Worm (Caenorhabditis elegans) whole organism, L1 larva: ENCODE measurements around the gene aqp-4.
A peak's percentile ranks its signal among the peaks of the same experiment; 100 is the strongest.

ENCODE experiments used
- C04F5.9 ChIP-seq: sonication (generic microtip); optimal IDR thresholded peaks from 2 replicates; lab custom pipeline; 2016; ENCODE audit warnings: missing genetic modification characterization, missing compliant biosample characterization
- C16A3.4 ChIP-seq: fragments of 150-350 bp; optimal IDR thresholded peaks from 2 replicates; lab custom pipeline; 2014; ENCODE audit warnings: missing biosample characterization, missing genetic modification characterization
- aha-1 ChIP-seq: fragments of 150-350 bp; optimal IDR thresholded peaks from 2 replicates; lab custom pipeline; 2014; ENCODE audit warnings: missing biosample characterization, missing genetic modification characterization
- alr-1 ChIP-seq: fragments of 200-800 bp; sonication (Bioruptor generic); optimal IDR thresholded peaks from 2 replicates; lab custom pipeline; 2018; ENCODE audit warnings: borderline replicate concordance, mild to moderate bottlenecking, missing genetic modification characterization, missing compliant biosample characterization
- ama-1 ChIP-seq: fragments of 150-350 bp; optimal IDR thresholded peaks from 2 replicates; lab custom pipeline; 2014
- blmp-1 ChIP-seq: fragments of 150-350 bp; optimal IDR thresholded peaks from 2 replicates; lab custom pipeline; 2014; ENCODE audit warnings: missing biosample characterization, missing genetic modification characterization
- ceh-8 ChIP-seq: fragments of 200-800 bp; sonication (Bioruptor generic); optimal IDR thresholded peaks from 2 replicates; lab custom pipeline; 2018; ENCODE audit warnings: mild to moderate bottlenecking, missing genetic modification characterization, moderate library complexity, missing compliant biosample characterization
- ceh-88 ChIP-seq: fragments of 200-800 bp; sonication (Bioruptor generic); IDR thresholded peaks from 2 replicates; pipeline ENCODE4 v1.3.6; 2022; ENCODE audit warnings: missing genetic modification characterization, missing compliant biosample characterization
- dpl-1 ChIP-seq, 3 experiments: fragments of 150-350 bp in 2 of 3; sonication (generic microtip) in 1 of 3; optimal IDR thresholded peaks; 2 replicates each; lab custom pipeline; 2014 to 2017; ENCODE audit warnings: missing biosample characterization in 3 of 3, missing genetic modification characterization in 3 of 3, missing genetic modification reagents in 3 of 3
- dsc-1 ChIP-seq: sonication (generic microtip); optimal IDR thresholded peaks from 2 replicates; lab custom pipeline; 2016; ENCODE audit warnings: mild to moderate bottlenecking, missing genetic modification characterization, missing compliant biosample characterization
- efl-1 ChIP-seq, 4 experiments: fragments of 150-350 bp; optimal IDR thresholded peaks in 3 of 4; peaks in 1 of 4; 1 replicate in 1 of 4; 2 replicates in 3 of 4; lab custom pipeline; 2014; ENCODE audit warnings: missing biosample characterization in 2 of 4, missing genetic modification characterization in 2 of 4, missing genetic modification reagents in 2 of 4
- egl-13 ChIP-seq: sonication (generic microtip); optimal IDR thresholded peaks from 2 replicates; lab custom pipeline; 2016; ENCODE audit warnings: missing genotype, missing genetic modification reagents, missing genetic modification characterization, missing compliant biosample characterization
- elt-3 ChIP-seq, 6 experiments: fragments of 150-350 bp in 1 of 6; sonication (generic microtip); optimal IDR thresholded peaks; 2 replicates each; lab custom pipeline; 2017 to 2018; ENCODE audit warnings: missing biosample characterization in 6 of 6, missing genetic modification characterization in 6 of 6, inconsistent platforms in 1 of 6
- ets-5 ChIP-seq: fragments of 200-800 bp; sonication (Bioruptor generic); IDR thresholded peaks from 2 replicates; pipeline ENCODE4 v1.3.6; 2022; ENCODE audit warnings: missing genetic modification characterization, missing compliant biosample characterization
- grh-1 ChIP-seq: fragments of 200-800 bp; sonication (Bioruptor generic); IDR thresholded peaks from 2 replicates; pipeline ENCODE4 v1.3.6; 2022; ENCODE audit warnings: missing genetic modification reagents, missing genetic modification characterization, missing compliant biosample characterization
- irx-1 ChIP-seq: sonication (generic microtip); optimal IDR thresholded peaks from 2 replicates; lab custom pipeline; 2016; ENCODE audit warnings: missing genetic modification characterization, missing compliant biosample characterization
- isw-1 ChIP-seq: fragments of 200-800 bp; sonication (Bioruptor generic); IDR thresholded peaks from 2 replicates; pipeline ENCODE4 v1.3.6; 2022; ENCODE audit warnings: missing genetic modification characterization, missing compliant biosample characterization
- lin-14 ChIP-seq: fragments of 200-800 bp; sonication (Bioruptor generic); optimal IDR thresholded peaks from 2 replicates; lab custom pipeline; 2018; ENCODE audit warnings: mild to moderate bottlenecking, missing genetic modification characterization, moderate library complexity, missing compliant biosample characterization
- lin-15B ChIP-seq: fragments of 150-350 bp; sonication (generic microtip); optimal IDR thresholded peaks from 3 replicates; lab custom pipeline; 2014; ENCODE audit warnings: missing biosample characterization, missing genetic modification characterization
- lin-35 ChIP-seq, 2 experiments: fragments of 150-350 bp; optimal IDR thresholded peaks; 2 replicates each; lab custom pipeline; 2014; ENCODE audit warnings: missing biosample characterization in 2 of 2, missing genetic modification characterization in 2 of 2, missing genetic modification reagents in 2 of 2
- lin-39 ChIP-seq: fragments of 150-350 bp; optimal IDR thresholded peaks from 2 replicates; lab custom pipeline; 2014; ENCODE audit warnings: missing biosample characterization, missing genetic modification reagents, missing genetic modification characterization
- lsy-2 ChIP-seq, 2 experiments: fragments of 150-350 bp; optimal IDR thresholded peaks; 2 replicates each; lab custom pipeline; 2014; ENCODE audit warnings: missing biosample characterization in 2 of 2, missing genetic modification characterization in 2 of 2
- mdl-1 ChIP-seq, 2 experiments: fragments of 150-350 bp; optimal IDR thresholded peaks; 2 replicates each; lab custom pipeline; 2014 to 2017; ENCODE audit warnings: missing biosample characterization in 2 of 2, missing genetic modification characterization in 2 of 2, inconsistent platforms in 1 of 2
- mef-2 ChIP-seq: fragments of 150-350 bp; optimal IDR thresholded peaks from 2 replicates; lab custom pipeline; 2014; ENCODE audit warnings: missing biosample characterization, missing genetic modification characterization
- mep-1 ChIP-seq: fragments of 150-350 bp; optimal IDR thresholded peaks from 2 replicates; lab custom pipeline; 2014; ENCODE audit warnings: missing biosample characterization, missing genetic modification characterization
- nhr-11 ChIP-seq: fragments of 150-350 bp; optimal IDR thresholded peaks from 2 replicates; lab custom pipeline; 2014; ENCODE audit warnings: missing biosample characterization, missing genetic modification characterization
- nhr-20 ChIP-seq: sonication (generic microtip); optimal IDR thresholded peaks from 2 replicates; lab custom pipeline; 2016; ENCODE audit warnings: mild to moderate bottlenecking, missing genetic modification characterization, missing compliant biosample characterization
- nhr-47 ChIP-seq: sonication (generic microtip); optimal IDR thresholded peaks from 2 replicates; lab custom pipeline; 2016; ENCODE audit warnings: mild to moderate bottlenecking, missing genetic modification characterization, moderate library complexity, missing compliant biosample characterization
- nhr-71 ChIP-seq: sonication (generic microtip); optimal IDR thresholded peaks from 2 replicates; lab custom pipeline; 2016; ENCODE audit warnings: mild to moderate bottlenecking, missing genetic modification characterization, moderate library complexity, missing compliant biosample characterization
- nhr-76 ChIP-seq: sonication (generic microtip); optimal IDR thresholded peaks from 2 replicates; lab custom pipeline; 2017; ENCODE audit warnings: missing biosample characterization, missing genetic modification characterization
- nhr-85 ChIP-seq: sonication (generic microtip); peaks from one replicate; lab custom pipeline; 2016; ENCODE audit warnings: missing genetic modification characterization, inconsistent platforms, missing compliant biosample characterization
- nhr-90 ChIP-seq: sonication (generic microtip); optimal IDR thresholded peaks from 2 replicates; lab custom pipeline; 2016; ENCODE audit warnings: mild to moderate bottlenecking, missing genetic modification characterization, missing compliant biosample characterization; ENCODE audit not compliant: poor library complexity
- pax-3 ChIP-seq: fragments of 200-800 bp; sonication (Bioruptor generic); optimal IDR thresholded peaks from 2 replicates; lab custom pipeline; 2018; ENCODE audit warnings: mild to moderate bottlenecking, missing genetic modification characterization, moderate library complexity, missing compliant biosample characterization
- pqm-1 ChIP-seq: sonication (generic microtip); optimal IDR thresholded peaks from 3 replicates; lab custom pipeline; 2017; ENCODE audit warnings: missing biosample characterization, missing genetic modification characterization
- rnt-1 ChIP-seq: sonication (generic microtip); optimal IDR thresholded peaks from 2 replicates; lab custom pipeline; 2016; ENCODE audit warnings: mild to moderate bottlenecking, missing genetic modification characterization, moderate library complexity, missing compliant biosample characterization
- snu-23 ChIP-seq: sonication (generic microtip); optimal IDR thresholded peaks from 2 replicates; lab custom pipeline; 2016; ENCODE audit warnings: missing genetic modification characterization, missing compliant biosample characterization
- tbx-2 ChIP-seq: sonication (generic microtip); optimal IDR thresholded peaks from 2 replicates; lab custom pipeline; 2016; ENCODE audit warnings: missing genetic modification characterization, missing compliant biosample characterization
- tlp-1 ChIP-seq: fragments of 150-350 bp; optimal IDR thresholded peaks from 2 replicates; lab custom pipeline; 2014; ENCODE audit warnings: missing biosample characterization, missing genetic modification characterization
- unc-130 ChIP-seq: fragments of 150-350 bp; optimal IDR thresholded peaks from 2 replicates; lab custom pipeline; 2017; ENCODE audit warnings: missing biosample characterization, missing genetic modification characterization, inconsistent platforms
- unc-86 ChIP-seq: sonication (generic microtip); optimal IDR thresholded peaks from 2 replicates; lab custom pipeline; 2016; ENCODE audit warnings: missing genetic modification characterization, missing compliant biosample characterization
- vab-15 ChIP-seq: sonication (generic microtip); optimal IDR thresholded peaks from 2 replicates; lab custom pipeline; 2017; ENCODE audit warnings: missing genotype, mild to moderate bottlenecking, missing genetic modification characterization, missing compliant biosample characterization
- ztf-4 ChIP-seq: fragments of 150-350 bp; optimal IDR thresholded peaks from 2 replicates; lab custom pipeline; 2014; ENCODE audit warnings: missing biosample characterization, missing genetic modification characterization

Gene aqp-4

DNA sequence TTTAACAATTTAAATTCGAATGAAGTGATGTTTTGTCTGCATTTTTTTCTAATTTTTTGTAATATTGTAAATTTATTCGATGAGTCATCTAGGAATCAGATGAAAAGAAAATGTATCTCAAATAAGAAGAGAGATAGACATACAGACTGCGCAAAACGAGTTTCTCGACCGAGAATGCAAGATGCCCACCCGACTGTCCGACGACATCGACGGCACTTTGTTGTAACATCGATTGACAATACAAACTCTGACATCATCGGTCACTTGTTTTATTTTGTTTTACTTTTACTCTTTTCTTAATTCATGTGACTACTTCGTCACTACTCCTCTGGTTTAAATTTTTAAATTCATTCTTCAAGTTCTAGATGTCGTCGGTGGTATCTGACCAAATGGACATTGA, 3.5 kb downstream of the aqp-4 start, which contains the start of gene sta-2:
TSS of gene sta-2 (plus strand) at position 349 of the 400 bp plus-strand sequence.
- TF ChIP-seq elt-3 (tag; optimal IDR thresholded peaks at IDR 0.05; lab: Kevin White, UChicago) (peak in 2 of 6 experiments; percentile 18 to 91), tlp-1 (tag; lab: Kevin White, UChicago) (no peak), mef-2 (tag; lab: Kevin White, UChicago) (no peak), dsc-1 (tag; lab: Kevin White, UChicago) (no peak), alr-1 (no peak), efl-1 (optimal IDR thresholded peaks at IDR 0.05; lab: Kevin White, UChicago) (no peak), efl-1 (GFP tag; optimal IDR thresholded peaks at IDR 0.05 in 1 of 2; lab: Kevin White, UChicago) (peak in 1 of 2 experiments; percentile 64), ceh-8 (GFP tag; lab: Kevin White, UChicago) (no peak), nhr-85 (tag; lab: Kevin White, UChicago) (peak; percentile 93), vab-15 (tag; lab: Kevin White, UChicago) (no peak), tbx-2 (peak; percentile 47), lin-14 (GFP tag; lab: Kevin White, UChicago) (peak; percentile 69), unc-130 (tag; lab: Kevin White, UChicago) (peak; percentile 35), lsy-2 (tag; optimal IDR thresholded peaks at IDR 0.05; lab: Kevin White, UChicago) (peak in 1 of 2 experiments; percentile 48), ceh-88 (no peak), egl-13 (no peak), nhr-20 (tag; lab: Kevin White, UChicago) (peak; percentile 70), pax-3 (no peak), nhr-76 (tag; lab: Kevin White, UChicago) (no peak), dpl-1 (GFP tag; optimal IDR thresholded peaks at IDR 0.05; lab: Kevin White, UChicago) (no peak), lin-15B (tag; lab: Kevin White, UChicago) (no peak), grh-1 (GFP tag; lab: Robert Waterston, UW) (peak; percentile 81), aha-1 (tag; lab: Kevin White, UChicago) (no peak), nhr-90 (peak; percentile 26), ztf-4 (tag; lab: Kevin White, UChicago) (no peak), nhr-47 (tag; lab: Kevin White, UChicago) (no peak), lin-39 (tag; lab: Kevin White, UChicago) (no peak), nhr-71 (tag; lab: Kevin White, UChicago) (peak; percentile 67), rnt-1 (tag; lab: Kevin White, UChicago) (no peak), blmp-1 (peak; percentile 86), C16A3.4 (peak; percentile 20), snu-23 (GFP tag; lab: Kevin White, UChicago) (peak; percentile 66), pqm-1 (tag; lab: Kevin White, UChicago) (no peak), mdl-1 (tag; optimal IDR thresholded peaks at IDR 0.05; lab: Kevin White, UChicago) (peak in 1 of 2 experiments; percentile 61), isw-1 (GFP tag; lab: Robert Waterston, UW) (no peak), lin-35 (GFP tag; optimal IDR thresholded peaks at IDR 0.05; lab: Kevin White, UChicago) (peak in 1 of 2 experiments; percentile 57), ama-1 (lab: Kevin White, UChicago) (no peak), C04F5.9 (tag; lab: Kevin White, UChicago) (no peak)

DNA sequence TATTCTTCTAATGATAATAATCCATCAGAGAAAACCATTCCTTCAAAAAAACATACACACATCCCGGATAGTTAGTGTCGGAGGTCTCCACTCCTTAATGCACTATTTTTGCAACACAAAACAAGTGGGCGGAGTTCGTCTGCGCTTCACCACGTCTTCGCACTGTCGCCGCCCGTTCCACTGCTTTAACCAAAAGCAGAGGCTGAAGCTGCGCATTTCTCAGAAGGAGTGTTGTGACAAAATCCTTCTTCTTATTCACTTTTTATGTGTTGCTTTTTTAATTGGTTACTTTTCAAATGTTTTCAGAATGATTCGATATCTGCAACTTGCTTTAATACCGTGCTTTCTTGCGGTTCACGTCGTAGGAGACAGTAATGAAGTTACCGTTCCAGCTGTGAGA, 7.6 kb downstream of the aqp-4 start, which contains the start of gene F58E6.13:
TSS of gene F58E6.13 (plus strand) at position 301 of the 400 bp plus-strand sequence.
- TF ChIP-seq irx-1 = no peak
- TF ChIP-seq nhr-47 (tag; lab: Kevin White, UChicago) = no peak
- no peak for TF ChIP-seq nhr-11
- no peak for TF ChIP-seq mep-1 (tag; lab: Kevin White, UChicago)
- TF ChIP-seq C16A3.4 = no peak
- TF ChIP-seq pqm-1 (tag; lab: Kevin White, UChicago) = no peak
- TF ChIP-seq lin-15B (tag; lab: Kevin White, UChicago) = no peak
- no peak for TF ChIP-seq unc-86
- no peak for TF ChIP-seq ets-5 (GFP tag; lab: Robert Waterston, UW)
